Worm (Caenorhabditis elegans) whole organism, early embryonic: ENCODE measurements around the gene msp-45.
"Not testable (repeated sequence)": the region's sequence is repeated elsewhere in the genome, so short reads cannot be mapped to it uniquely, and the experiment has no call there.

Experiments
- B0310.2 ChIP-seq: sonication (generic microtip); optimal IDR thresholded peaks from 2 replicates; lab custom pipeline; 2016; ENCODE audit warnings: mild to moderate bottlenecking, missing genetic modification characterization, missing compliant biosample characterization
- F13C5.2 ChIP-seq: sonication (generic microtip); optimal IDR thresholded peaks from 2 replicates; lab custom pipeline; 2017; ENCODE audit warnings: mild to moderate bottlenecking, missing genetic modification characterization, inconsistent platforms, missing compliant biosample characterization
- aly-1 ChIP-seq: sonication (generic microtip); optimal IDR thresholded peaks from 2 replicates; lab custom pipeline; 2016; ENCODE audit warnings: missing genetic modification characterization, missing compliant biosample characterization
- ama-1 ChIP-seq: fragments of 150-350 bp; optimal IDR thresholded peaks from 2 replicates; lab custom pipeline; 2014
- ceh-13 ChIP-seq: fragments of 200-800 bp; sonication (Bioruptor generic); optimal IDR thresholded peaks from 2 replicates; lab custom pipeline; 2018; ENCODE audit warnings: mild to moderate bottlenecking, missing genetic modification characterization, missing compliant biosample characterization
- ceh-36 ChIP-seq: sonication (generic microtip); optimal IDR thresholded peaks from 2 replicates; lab custom pipeline; 2016; ENCODE audit warnings: missing genetic modification characterization, inconsistent platforms, missing compliant biosample characterization
- ets-7 ChIP-seq: sonication (generic microtip); optimal IDR thresholded peaks from 2 replicates; lab custom pipeline; 2016; ENCODE audit warnings: missing genotype, missing genetic modification characterization, missing compliant biosample characterization
- flt-1 ChIP-seq: fragments of 200-800 bp; sonication (Bioruptor generic); IDR thresholded peaks from 2 replicates; pipeline ENCODE4 v1.3.6; 2022; ENCODE audit warnings: missing genetic modification characterization, missing compliant biosample characterization
- hmbx-1 ChIP-seq: sonication (generic microtip); optimal IDR thresholded peaks from 2 replicates; lab custom pipeline; 2016; ENCODE audit warnings: mild to moderate bottlenecking, missing genetic modification characterization, missing compliant biosample characterization
- hmg-4 ChIP-seq: fragments of 200-800 bp; sonication (Bioruptor generic); optimal IDR thresholded peaks from 2 replicates; lab custom pipeline; 2018; ENCODE audit warnings: mild to moderate bottlenecking, missing genetic modification characterization, missing compliant biosample characterization
- hnd-1 ChIP-seq: sonication (generic microtip); optimal IDR thresholded peaks from 2 replicates; lab custom pipeline; 2016; ENCODE audit warnings: missing genetic modification characterization, missing compliant biosample characterization
- pes-1 ChIP-seq: fragments of 200-800 bp; sonication (Bioruptor generic); IDR thresholded peaks from 2 replicates; pipeline ENCODE4 v1.3.6; 2022; ENCODE audit warnings: missing genetic modification reagents, missing genetic modification characterization, missing compliant biosample characterization
- scrt-1 ChIP-seq: fragments of 200-800 bp; sonication (Bioruptor generic); IDR thresholded peaks from 2 replicates; pipeline ENCODE4 v1.3.6; 2022; ENCODE audit warnings: missing genetic modification characterization, missing compliant biosample characterization
- sea-1 ChIP-seq: fragments of 200-800 bp; sonication (Bioruptor generic); conservative IDR thresholded peaks from 2 replicates; pipeline ENCODE4 v1.3.6; 2022; ENCODE audit warnings: missing genetic modification characterization, missing compliant biosample characterization
- tbx-11 ChIP-seq: fragments of 200-800 bp; sonication (Bioruptor generic); IDR thresholded peaks from 2 replicates; pipeline ENCODE4 v1.3.6; 2022; ENCODE audit warnings: missing genetic modification characterization, missing compliant biosample characterization
- tbx-37 ChIP-seq: fragments of 200-800 bp; sonication (Bioruptor generic); conservative IDR thresholded peaks from 2 replicates; pipeline ENCODE4 v1.3.6; 2022; ENCODE audit warnings: missing genetic modification reagents, missing genetic modification characterization, missing compliant biosample characterization
- tra-4 ChIP-seq: sonication (generic microtip); optimal IDR thresholded peaks from 2 replicates; lab custom pipeline; 2017; ENCODE audit warnings: missing genetic modification characterization, missing compliant biosample characterization

Gene msp-45

ce11 chrII:5115733-5116132 lies 41.1 kb downstream of the msp-45 start, which contains the start of gene srsy-1:
srsy-1 (plus strand) TSS chrII:5116033.
- TF ChIP-seq ceh-13: no peak
- no peak for TF ChIP-seq hmg-4 (GFP tag; lab: Kevin White, UChicago)
- TF ChIP-seq scrt-1 (GFP tag; lab: Robert Waterston, UW): no peak
- TF ChIP-seq flt-1 (GFP tag; lab: Robert Waterston, UW): no peak
- TF ChIP-seq tbx-37 (GFP tag; lab: Robert Waterston, UW): no peak
- TF ChIP-seq ama-1 (lab: Kevin White, UChicago): no peak
- TF ChIP-seq ets-7 (tag; lab: Kevin White, UChicago): no peak
- TF ChIP-seq hmbx-1: no peak
- no peak for TF ChIP-seq sea-1 (GFP tag; lab: Robert Waterston, UW)
- TF ChIP-seq ceh-36 (tag; lab: Kevin White, UChicago): no peak
- no peak for TF ChIP-seq B0310.2 (tag; lab: Kevin White, UChicago)
- TF ChIP-seq hnd-1 (tag; lab: Kevin White, UChicago): no peak
- TF ChIP-seq aly-1 (tag; lab: Kevin White, UChicago): no peak
- TF ChIP-seq tbx-11 (GFP tag; lab: Robert Waterston, UW): no peak

- not testable (repeated sequence) for TF ChIP-seq ceh-36 (tag; lab: Kevin White, UChicago); aly-1 (tag; lab: Kevin White, UChicago); flt-1 (GFP tag; lab: Robert Waterston, UW)
Observed at ce11 chrII:5115235-5115634, 41.6 kb downstream of the msp-45 start, which contains the start of gene msp-74. msp-74 (minus strand) TSS chrII:5115335.

- no peak for TF ChIP-seq F13C5.2 (tag; lab: Kevin White, UChicago)
- no peak for TF ChIP-seq hmg-4 (GFP tag; lab: Kevin White, UChicago)
- no peak for TF ChIP-seq ama-1 (lab: Kevin White, UChicago)
- no peak for TF ChIP-seq ets-7 (tag; lab: Kevin White, UChicago)
- no peak for TF ChIP-seq tra-4 (tag; lab: Kevin White, UChicago)
- TF ChIP-seq tbx-37 (GFP tag; lab: Robert Waterston, UW): no peak
- no peak for TF ChIP-seq flt-1 (GFP tag; lab: Robert Waterston, UW)
- no peak for TF ChIP-seq pes-1 (GFP tag; lab: Robert Waterston, UW)
- TF ChIP-seq aly-1 (tag; lab: Kevin White, UChicago): no peak
- no peak for TF ChIP-seq sea-1 (GFP tag; lab: Robert Waterston, UW)
- TF ChIP-seq ceh-36 (tag; lab: Kevin White, UChicago): no peak
- no peak for TF ChIP-seq hnd-1 (tag; lab: Kevin White, UChicago)
- TF ChIP-seq tbx-11 (GFP tag; lab: Robert Waterston, UW): no peak
- no peak for TF ChIP-seq hmbx-1
Observed at ce11 chrII:5112082-5112481, 44.8 kb downstream of the msp-45 start, which contains the start of gene F09C12.8. F09C12.8 (plus strand) TSS chrII:5112382.

- TF ChIP-seq flt-1 (GFP tag; lab: Robert Waterston, UW) (no peak), aly-1 (tag; lab: Kevin White, UChicago) (no peak), tbx-37 (GFP tag; lab: Robert Waterston, UW) (no peak), pes-1 (GFP tag; lab: Robert Waterston, UW) (no peak), sea-1 (GFP tag; lab: Robert Waterston, UW) (no peak), hmbx-1 (no peak), ets-7 (tag; lab: Kevin White, UChicago) (no peak), hmg-4 (GFP tag; lab: Kevin White, UChicago) (no peak), F13C5.2 (tag; lab: Kevin White, UChicago) (no peak), tra-4 (tag; lab: Kevin White, UChicago) (no peak), ama-1 (lab: Kevin White, UChicago) (no peak), ceh-13 (no peak), B0310.2 (tag; lab: Kevin White, UChicago) (no peak)
Observed at ce11 chrII:5109693-5110092, 47.2 kb downstream of the msp-45 start, which contains the start of gene F09C12.2. F09C12.2 (plus strand) TSS chrII:5110012.
